Fruit fly (Drosophila melanogaster): ENCODE results near the gene loaf.

- TF ChIP-seq CG8478 (optimal IDR thresholded peaks at IDR 0.05) = no peak
- no peak for TF ChIP-seq CTCF (optimal IDR thresholded peaks at IDR 0.05)
Measured at dm6 chr3L:11765695-11766232, at the start of gene loaf.
